Fruit fly (Drosophila melanogaster) whole organism, prepupa: ENCODE data around the gene CG8419.

Experiments used
- Blimp-1 ChIP-seq: fragments of 200-800 bp; sonication (Bioruptor generic); optimal IDR thresholded peaks from 3 replicates; lab custom pipeline; 2017; ENCODE audit warnings: missing biosample characterization, missing genetic modification characterization, mild to moderate bottlenecking, moderate library complexity, missing genetic modification reagents
- CG11294 ChIP-seq: fragments of 200-800 bp; sonication (Bioruptor generic); IDR thresholded peaks from 2 replicates; pipeline ENCODE4 v1.3.6; 2022; ENCODE audit warnings: missing biosample characterization, missing genetic modification characterization
- CG11902 ChIP-seq: fragments of 200-800 bp; sonication (Bioruptor generic); optimal IDR thresholded peaks from 3 replicates; lab custom pipeline; 2016; ENCODE audit warnings: missing biosample characterization, missing genetic modification characterization
- CG16779 ChIP-seq: fragments of 200-800 bp; sonication (Bioruptor generic); optimal IDR thresholded peaks from 3 replicates; lab custom pipeline; 2017; ENCODE audit warnings: missing biosample characterization, mild to moderate bottlenecking, missing genetic modification characterization
- CG3032 ChIP-seq: fragments of 200-800 bp; optimal IDR thresholded peaks from 2 replicates; lab custom pipeline; 2019; ENCODE audit warnings: missing biosample characterization, mild to moderate bottlenecking, missing genetic modification characterization, moderate library complexity
- CG31627 ChIP-seq: fragments of 200-800 bp; sonication (Bioruptor generic); optimal IDR thresholded peaks from 3 replicates; lab custom pipeline; 2016; ENCODE audit warnings: missing biosample characterization, missing genetic modification characterization
- CG32006 ChIP-seq: fragments of 200-800 bp; sonication (Bioruptor generic); optimal IDR thresholded peaks from 3 replicates; lab custom pipeline; 2017; ENCODE audit warnings: missing biosample characterization, mild to moderate bottlenecking, missing genetic modification characterization
- CG34406 ChIP-seq: fragments of 200-800 bp; sonication (Bioruptor generic); optimal IDR thresholded peaks from 3 replicates; lab custom pipeline; 2016; ENCODE audit warnings: missing biosample characterization, missing genetic modification characterization
- CG3919 ChIP-seq: fragments of 200-800 bp; sonication (Bioruptor generic); optimal IDR thresholded peaks from 3 replicates; lab custom pipeline; 2016; ENCODE audit warnings: missing biosample characterization, missing genetic modification characterization
- CG6163 ChIP-seq: fragments of 200-800 bp; sonication (Bioruptor generic); IDR thresholded peaks from 3 replicates; pipeline ENCODE4 v1.3.6; 2022; ENCODE audit warnings: missing biosample characterization, missing genetic modification characterization
- CG6276 ChIP-seq: fragments of 200-800 bp; sonication (Bioruptor generic); optimal IDR thresholded peaks from 2 replicates; lab custom pipeline; 2017; ENCODE audit warnings: missing biosample characterization, mild to moderate bottlenecking, missing genetic modification characterization
- CG6792 ChIP-seq: fragments of 200-800 bp; sonication (Bioruptor generic); optimal IDR thresholded peaks from 3 replicates; lab custom pipeline; 2016; ENCODE audit warnings: missing biosample characterization, missing genetic modification characterization
- CG6808 ChIP-seq: fragments of 200-800 bp; sonication (Bioruptor generic); optimal IDR thresholded peaks from 3 replicates; lab custom pipeline; 2017; ENCODE audit warnings: missing biosample characterization, missing genetic modification characterization, mild to moderate bottlenecking, moderate library complexity, missing genetic modification reagents
- CG6854 ChIP-seq: fragments of 200-800 bp; sonication (Bioruptor generic); optimal IDR thresholded peaks from 2 replicates; lab custom pipeline; 2017; ENCODE audit warnings: missing biosample characterization, mild to moderate bottlenecking, missing genetic modification characterization
- CG8119 ChIP-seq: fragments of 200-800 bp; sonication (Bioruptor generic); IDR thresholded peaks from 3 replicates; pipeline ENCODE4 v1.3.6; 2022; ENCODE audit warnings: missing biosample characterization, missing genetic modification characterization
- CG8319 ChIP-seq: fragments of 200-800 bp; sonication (Bioruptor generic); optimal IDR thresholded peaks from 3 replicates; lab custom pipeline; 2016; ENCODE audit warnings: missing biosample characterization, missing genetic modification characterization
- CG9139 ChIP-seq: fragments of 200-800 bp; sonication (Bioruptor generic); optimal IDR thresholded peaks from 3 replicates; lab custom pipeline; 2017; ENCODE audit warnings: missing biosample characterization, mild to moderate bottlenecking, missing genetic modification characterization
- Eip75B ChIP-seq: fragments of 200-800 bp; sonication (Bioruptor generic); optimal IDR thresholded peaks from 3 replicates; lab custom pipeline; 2016; ENCODE audit warnings: missing biosample characterization, missing genetic modification characterization
- Ets21C ChIP-seq: fragments of 200-800 bp; sonication (Bioruptor generic); optimal IDR thresholded peaks from 3 replicates; lab custom pipeline; 2016; ENCODE audit warnings: missing biosample characterization, missing genetic modification characterization
- Ets96B ChIP-seq: fragments of 200-800 bp; optimal IDR thresholded peaks from 2 replicates; lab custom pipeline; 2019; ENCODE audit warnings: missing biosample characterization, mild to moderate bottlenecking, missing genetic modification characterization, moderate library complexity
- Hr38 ChIP-seq: sonication (Bioruptor generic); optimal IDR thresholded peaks from 2 replicates; lab custom pipeline; 2016; ENCODE audit warnings: missing biosample characterization, missing genetic modification characterization
- Hr39 ChIP-seq: fragments of 200-800 bp; sonication (Bioruptor generic); optimal IDR thresholded peaks from 2 replicates; lab custom pipeline; 2016; ENCODE audit warnings: missing biosample characterization, missing genetic modification characterization
- Hr4 ChIP-seq: fragments of 200-800 bp; sonication (Bioruptor generic); optimal IDR thresholded peaks from 3 replicates; lab custom pipeline; 2016; ENCODE audit warnings: missing biosample characterization, missing genetic modification characterization
- Lpt ChIP-seq: fragments of 200-800 bp; sonication (Bioruptor generic); optimal IDR thresholded peaks from 3 replicates; lab custom pipeline; 2016; ENCODE audit warnings: missing biosample characterization, missing genetic modification characterization
- Smox ChIP-seq: fragments of 200-800 bp; sonication (Bioruptor generic); optimal IDR thresholded peaks from 3 replicates; lab custom pipeline; 2016; ENCODE audit warnings: missing biosample characterization, missing genetic modification characterization
- Sox14 ChIP-seq: fragments of 200-800 bp; sonication (Bioruptor generic); optimal IDR thresholded peaks from 3 replicates; lab custom pipeline; 2016; ENCODE audit warnings: missing biosample characterization, missing genetic modification characterization
- acj6 ChIP-seq: fragments of 200-800 bp; sonication (Bioruptor generic); optimal IDR thresholded peaks from 3 replicates; lab custom pipeline; 2016; ENCODE audit warnings: missing biosample characterization, missing genetic modification characterization
- cyc ChIP-seq: fragments of 200-800 bp; sonication (Bioruptor generic); optimal IDR thresholded peaks from 3 replicates; lab custom pipeline; 2016; ENCODE audit warnings: missing biosample characterization, missing genetic modification characterization
- dac ChIP-seq: fragments of 200-800 bp; sonication (Bioruptor generic); optimal IDR thresholded peaks from 2 replicates; lab custom pipeline; 2017; ENCODE audit warnings: missing biosample characterization, mild to moderate bottlenecking, missing genetic modification characterization
- eg ChIP-seq: fragments of 200-800 bp; sonication (Bioruptor generic); IDR thresholded peaks from 3 replicates; pipeline ENCODE4 v1.3.6; 2022; ENCODE audit warnings: missing biosample characterization, missing genetic modification characterization
- esn ChIP-seq: fragments of 200-800 bp; sonication (Bioruptor generic); optimal IDR thresholded peaks from 2 replicates; lab custom pipeline; 2016; ENCODE audit warnings: missing biosample characterization, mild to moderate bottlenecking, missing genetic modification characterization, moderate library complexity
- fd59A ChIP-seq: fragments of 200-800 bp; sonication (Bioruptor generic); optimal IDR thresholded peaks from 2 replicates; lab custom pipeline; 2017; ENCODE audit warnings: missing biosample characterization, mild to moderate bottlenecking, missing genetic modification characterization, missing genetic modification reagents
- fd85E ChIP-seq: fragments of 200-800 bp; sonication (Bioruptor generic); optimal IDR thresholded peaks from 3 replicates; lab custom pipeline; 2016; ENCODE audit warnings: missing biosample characterization, missing genetic modification characterization
- fkh ChIP-seq: fragments of 200-800 bp; sonication (Bioruptor generic); optimal IDR thresholded peaks from 3 replicates; lab custom pipeline; 2017; ENCODE audit warnings: missing biosample characterization, mild to moderate bottlenecking, missing genetic modification characterization, moderate library complexity
- ss ChIP-seq, 2 experiments: fragments of 200-800 bp; sonication (Bioruptor generic); optimal IDR thresholded peaks; 2 replicates in 1 of 2; 3 replicates in 1 of 2; lab custom pipeline; 2017 to 2018; ENCODE audit warnings: mild to moderate bottlenecking in 2 of 2, missing biosample characterization in 2 of 2, missing genetic modification characterization in 2 of 2, moderate library complexity in 1 of 2
- svp ChIP-seq: fragments of 200-800 bp; sonication (Bioruptor generic); peaks from one replicate; lab custom pipeline; 2016; ENCODE audit warnings: missing biosample characterization, missing genetic modification characterization
- vri ChIP-seq: fragments of 200-800 bp; sonication (Bioruptor generic); optimal IDR thresholded peaks from 3 replicates; lab custom pipeline; 2016; ENCODE audit warnings: missing biosample characterization, mild to moderate bottlenecking, missing genetic modification characterization

CG8419 gene

DNA sequence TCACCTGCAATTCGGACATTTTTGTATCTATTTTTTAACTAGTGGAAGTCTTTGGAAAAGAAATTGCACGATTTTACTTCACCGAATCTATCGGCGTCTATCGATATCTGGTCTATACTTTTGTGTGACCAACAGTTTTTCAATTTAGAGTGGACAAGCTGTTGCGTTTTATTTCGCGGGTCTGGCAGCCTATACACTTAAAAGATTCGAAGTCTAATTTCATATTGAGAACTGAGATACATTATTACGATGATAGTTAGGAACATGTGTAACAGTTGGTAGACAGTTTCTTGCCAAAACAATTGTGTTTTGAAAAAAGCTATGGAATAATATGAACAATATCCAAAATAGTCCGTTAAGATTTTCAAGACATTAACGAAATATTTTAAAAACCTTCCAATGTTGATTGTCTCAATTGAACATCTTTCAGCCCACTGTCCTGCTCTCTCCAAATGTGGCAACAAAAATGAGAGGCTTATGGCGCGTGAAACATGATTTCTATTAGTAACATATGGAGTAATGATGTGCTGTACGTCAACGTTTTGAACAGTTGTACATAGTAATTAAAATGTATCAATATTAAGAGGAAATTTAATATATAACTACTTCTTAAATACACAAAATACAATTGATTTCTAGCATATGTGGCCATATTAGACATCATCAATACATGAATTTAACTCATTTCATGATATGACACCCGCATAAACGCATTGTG is 43.5 kb upstream of the CG8419 start, which contains the start of gene Acbp1 (continued):
- TF ChIP-seq svp (GFP tag; lab: Kevin White, UChicago) (peak; percentile 98), CG11902 (peak; percentile 83), ss (GFP tag; optimal IDR thresholded peaks at IDR 0.05; lab: Kevin White, UChicago) (peak; percentile 97 to 98), CG34406 (GFP tag; lab: Kevin White, UChicago) (peak; percentile 97), Hr39 (GFP tag; lab: Kevin White, UChicago) (peak; percentile 94), Blimp-1 (GFP tag; lab: Kevin White, UChicago) (peak; percentile 92), acj6 (GFP tag; lab: Kevin White, UChicago) (peak; percentile 94), fd59A (GFP tag; lab: Kevin White, UChicago) (peak; percentile 94), cyc (GFP tag; lab: Kevin White, UChicago) (peak; percentile 93), dac (GFP tag; lab: Kevin White, UChicago) (peak; percentile 93), CG8119 (peak; percentile 97), Hr38 (GFP tag; lab: Kevin White, UChicago) (peak; percentile 69), CG11294 (GFP tag; lab: Robert Waterston, UW) (peak; percentile 90), CG6854 (GFP tag; lab: Kevin White, UChicago) (peak; percentile 98), Hr4 (GFP tag; lab: Kevin White, UChicago) (peak; percentile 96), Smox (GFP tag; lab: Kevin White, UChicago) (peak; percentile 95), Lpt (peak; percentile 95), CG9139 (peak; percentile 95), CG31627 (GFP tag; lab: Kevin White, UChicago) (peak; percentile 95), CG16779 (peak; percentile 97), CG3032 (tag; lab: Kevin White, UChicago) (peak; percentile 97), vri (GFP tag; lab: Kevin White, UChicago) (peak; percentile 91), CG32006 (GFP tag; lab: Kevin White, UChicago) (peak; percentile 97), eg (GFP tag; lab: Robert Waterston, UW) (peak; percentile 97), CG8319 (GFP tag; lab: Kevin White, UChicago) (peak; percentile 86), CG6792 (GFP tag; lab: Kevin White, UChicago) (peak; percentile 96), fd85E (GFP tag; lab: Kevin White, UChicago) (peak; percentile 85), Ets96B (tag; lab: Kevin White, UChicago) (peak; percentile 98)

DNA sequence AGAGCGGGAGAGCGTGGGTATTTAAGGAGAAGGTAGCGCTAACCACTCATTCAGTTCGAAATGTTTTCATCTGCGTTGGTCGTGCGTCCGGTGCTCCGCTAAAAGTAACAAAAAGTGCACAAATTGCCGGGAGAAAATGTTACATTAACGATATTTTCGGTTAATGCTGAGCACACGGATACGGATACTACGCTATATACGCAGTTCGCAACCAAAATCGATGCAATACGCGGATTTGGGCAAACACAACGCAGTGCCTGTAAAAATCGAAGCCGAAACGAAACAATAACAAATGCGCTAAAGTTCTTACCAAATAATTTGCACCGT is 43.0 kb upstream of the CG8419 start, which contains the start of gene Piezo:
TSS of gene Piezo (plus strand) at position 49 of the 327 bp plus-strand sequence.
- TF ChIP-seq esn (GFP tag; lab: Kevin White, UChicago) (no peak), CG11294 (GFP tag; lab: Robert Waterston, UW) (no peak), CG6163 (GFP tag; lab: Robert Waterston, UW) (no peak; the same call in 2 of the 3 replicates), CG8119 (no peak), Smox (GFP tag; lab: Kevin White, UChicago) (no peak), Ets21C (GFP tag; lab: Kevin White, UChicago) (no peak), CG6808 (GFP tag; lab: Kevin White, UChicago) (peak; percentile 50), CG6276 (GFP tag; lab: Kevin White, UChicago) (no peak), ss (GFP tag; optimal IDR thresholded peaks at IDR 0.05; lab: Kevin White, UChicago) (no peak), CG3919 (GFP tag; lab: Kevin White, UChicago) (peak; percentile 20)

- TF ChIP-seq fkh (GFP tag; lab: Kevin White, UChicago), result peak; percentile 93
- TF ChIP-seq Eip75B (GFP tag; lab: Kevin White, UChicago), result no peak
- TF ChIP-seq Sox14, result peak; percentile 30
- TF ChIP-seq eg (GFP tag; lab: Robert Waterston, UW), result 0 out of 3 replicates have a peak, but pooled peaks have one; percentile 30
- TF ChIP-seq CG16779, result peak; percentile 1
- TF ChIP-seq, all 60 proteins: peak for 4
Observed at dm6 chr2L:8163588-8164166, 42.3 kb upstream of the CG8419 start.
